Worm (Caenorhabditis elegans): ENCODE measurements around the gene ZK721.3.
A peak's percentile ranks its signal among the peaks of the same experiment; 100 is the strongest.

The ZK721.3 gene

DNA sequence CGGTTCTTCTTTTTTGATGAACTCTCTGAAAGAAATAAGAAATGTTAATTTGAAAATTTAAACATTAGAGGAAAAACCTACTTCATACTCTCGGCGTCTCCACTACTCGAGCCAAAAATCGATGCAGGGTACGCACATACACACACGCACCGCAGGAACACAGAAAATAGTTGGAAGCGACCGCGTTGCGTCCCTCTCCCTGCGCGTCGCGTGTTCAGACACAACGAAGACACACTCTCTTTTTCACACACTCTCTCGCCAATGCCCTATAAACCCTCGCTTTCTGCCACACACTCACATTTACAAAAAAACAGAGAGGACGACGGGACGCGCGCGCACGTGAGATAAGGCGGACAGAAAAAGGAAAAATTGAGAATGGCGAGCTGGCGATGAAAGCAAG lies 26.6 kb downstream of the ZK721.3 start, which contains the start of gene R04E5.9 (continued):
- TF ChIP-seq rnt-1 (tag; optimal IDR thresholded peaks at IDR 0.05) (no peak), C38D4.7 (GFP tag; optimal IDR thresholded peaks at IDR 0.05) (no peak), pros-1 (tag; optimal IDR thresholded peaks at IDR 0.05) (peak; percentile 75), ceh-22 (tag; optimal IDR thresholded peaks at IDR 0.05) (no peak), tbx-7 (tag; optimal IDR thresholded peaks at IDR 0.05) (no peak), syd-9 (tag; optimal IDR thresholded peaks at IDR 0.05) (peak; percentile 42), dmd-4 (tag; optimal IDR thresholded peaks at IDR 0.05; ENCODE audit: borderline replicate concordance) (peak; percentile 30), elt-2 (tag; optimal IDR thresholded peaks at IDR 0.05) (peak; percentile 65), pha-2 (tag; optimal IDR thresholded peaks at IDR 0.05) (no peak), mec-3 (tag; optimal IDR thresholded peaks at IDR 0.05; ENCODE audit: borderline replicate concordance) (no peak), odd-2 (tag; optimal IDR thresholded peaks at IDR 0.05) (no peak), ttx-3 (tag; optimal IDR thresholded peaks at IDR 0.05) (peak; percentile 17), ceh-48 (tag; optimal IDR thresholded peaks at IDR 0.05) (peak; percentile 85), Y22D7AL.16 (tag; optimal IDR thresholded peaks at IDR 0.05) (no peak), pqm-1 (tag; optimal IDR thresholded peaks at IDR 0.05) (peak; percentile 47), ceh-14 (tag; optimal IDR thresholded peaks at IDR 0.05) (peak; percentile 67), npax-4 (tag; optimal IDR thresholded peaks at IDR 0.05) (no peak), nfya-1 (tag; optimal IDR thresholded peaks at IDR 0.05) (peak; percentile 76), nhr-11 (tag; optimal IDR thresholded peaks at IDR 0.05) (no peak), zip-5 (tag; optimal IDR thresholded peaks at IDR 0.05) (no peak), hlh-30 (tag; optimal IDR thresholded peaks at IDR 0.05; ENCODE audit: insufficient read depth) (peak; percentile 82), eyg-1 (tag; optimal IDR thresholded peaks at IDR 0.05) (peak; percentile 30), unc-3 (GFP tag; conservative IDR thresholded peaks at IDR 0.05) (no peak), unc-3 (tag; optimal IDR thresholded peaks at IDR 0.05) (no peak), ceh-19 (GFP tag; optimal IDR thresholded peaks at IDR 0.05) (peak; percentile 29), unc-86 (tag; optimal IDR thresholded peaks at IDR 0.05) (no peak), sdc-2 (tag; optimal IDR thresholded peaks at IDR 0.05) (peak; percentile 87), ref-2 (tag; optimal IDR thresholded peaks at IDR 0.05) (peak; percentile 87), fax-1 (tag; optimal IDR thresholded peaks at IDR 0.05) (no peak), nhr-232 (tag; optimal IDR thresholded peaks at IDR 0.05) (no peak), unc-42 (tag; optimal IDR thresholded peaks at IDR 0.05) (peak; percentile 75), hlh-8 (tag; optimal IDR thresholded peaks at IDR 0.05) (peak; percentile 73), ceh-2 (tag; optimal IDR thresholded peaks at IDR 0.05) (peak; percentile 63), fkh-6 (tag; optimal IDR thresholded peaks at IDR 0.05) (peak; percentile 20), dve-1 (tag; optimal IDR thresholded peaks at IDR 0.05) (no peak), gmeb-2 (tag; optimal IDR thresholded peaks at IDR 0.05) (no peak), hlh-6 (tag; optimal IDR thresholded peaks at IDR 0.05) (no peak)

- TF ChIP-seq dmd-4 (tag; optimal IDR thresholded peaks at IDR 0.05; ENCODE audit: borderline replicate concordance) (no peak), elt-2 (tag; optimal IDR thresholded peaks at IDR 0.05) (peak; percentile 86), unc-3 (GFP tag; conservative IDR thresholded peaks at IDR 0.05) (no peak), unc-3 (tag; optimal IDR thresholded peaks at IDR 0.05) (no peak)
These were observed 27.6 kb downstream of the ZK721.3 start, which contains the start of gene cnnm-2 for ce11 chrX:8811916-8812315. Gene cnnm-2 (plus strand): TSS chrX:8812105.

- TF ChIP-seq dve-1 (tag; optimal IDR thresholded peaks at IDR 0.05) (no peak), gmeb-2 (tag; optimal IDR thresholded peaks at IDR 0.05) (peak; percentile 33), C08G9.2 (tag; optimal IDR thresholded peaks at IDR 0.05) (no peak), F13H6.1 (tag; optimal IDR thresholded peaks at IDR 0.05) (no peak), sox-2 (GFP tag; IDR thresholded peaks at IDR 0.05) (no peak), ceh-45 (GFP tag; IDR thresholded peaks at IDR 0.05) (no peak), che-1 (tag; optimal IDR thresholded peaks at IDR 0.05) (peak; percentile 54), nfya-1 (tag; optimal IDR thresholded peaks at IDR 0.05) (no peak), ama-1 (optimal IDR thresholded peaks at IDR 0.05) (no peak), eyg-1 (tag; optimal IDR thresholded peaks at IDR 0.05) (no peak), ref-2 (tag; optimal IDR thresholded peaks at IDR 0.05) (peak; percentile 29), zip-5 (tag; optimal IDR thresholded peaks at IDR 0.05) (no peak), ceh-22 (tag; optimal IDR thresholded peaks at IDR 0.05) (no peak), syd-9 (tag; optimal IDR thresholded peaks at IDR 0.05) (no peak), pag-3 (tag; optimal IDR thresholded peaks at IDR 0.05; ENCODE audit: borderline replicate concordance) (no peak), hlh-8 (tag; optimal IDR thresholded peaks at IDR 0.05) (no peak), tbx-7 (tag; optimal IDR thresholded peaks at IDR 0.05) (no peak), elt-4 (tag; optimal IDR thresholded peaks at IDR 0.05) (no peak), fkh-6 (tag; optimal IDR thresholded peaks at IDR 0.05) (peak; percentile 3), fkh-10 (GFP tag; optimal IDR thresholded peaks at IDR 0.05) (no peak), sox-4 (tag; optimal IDR thresholded peaks at IDR 0.05) (peak; percentile 26), pat-9 (tag; optimal IDR thresholded peaks at IDR 0.05) (no peak), ceh-34 (tag; optimal IDR thresholded peaks at IDR 0.05) (peak; percentile 27), ceh-6 (GFP tag; optimal IDR thresholded peaks at IDR 0.05) (peak; percentile 48)
These were observed 33.6 kb downstream of the ZK721.3 start for ce11 chrX:8817929-8818328.

Measured in whole organism, late embryonic.